Worm (Caenorhabditis elegans): ENCODE measurements around the gene B0546.5.

Gene B0546.5

DNA sequence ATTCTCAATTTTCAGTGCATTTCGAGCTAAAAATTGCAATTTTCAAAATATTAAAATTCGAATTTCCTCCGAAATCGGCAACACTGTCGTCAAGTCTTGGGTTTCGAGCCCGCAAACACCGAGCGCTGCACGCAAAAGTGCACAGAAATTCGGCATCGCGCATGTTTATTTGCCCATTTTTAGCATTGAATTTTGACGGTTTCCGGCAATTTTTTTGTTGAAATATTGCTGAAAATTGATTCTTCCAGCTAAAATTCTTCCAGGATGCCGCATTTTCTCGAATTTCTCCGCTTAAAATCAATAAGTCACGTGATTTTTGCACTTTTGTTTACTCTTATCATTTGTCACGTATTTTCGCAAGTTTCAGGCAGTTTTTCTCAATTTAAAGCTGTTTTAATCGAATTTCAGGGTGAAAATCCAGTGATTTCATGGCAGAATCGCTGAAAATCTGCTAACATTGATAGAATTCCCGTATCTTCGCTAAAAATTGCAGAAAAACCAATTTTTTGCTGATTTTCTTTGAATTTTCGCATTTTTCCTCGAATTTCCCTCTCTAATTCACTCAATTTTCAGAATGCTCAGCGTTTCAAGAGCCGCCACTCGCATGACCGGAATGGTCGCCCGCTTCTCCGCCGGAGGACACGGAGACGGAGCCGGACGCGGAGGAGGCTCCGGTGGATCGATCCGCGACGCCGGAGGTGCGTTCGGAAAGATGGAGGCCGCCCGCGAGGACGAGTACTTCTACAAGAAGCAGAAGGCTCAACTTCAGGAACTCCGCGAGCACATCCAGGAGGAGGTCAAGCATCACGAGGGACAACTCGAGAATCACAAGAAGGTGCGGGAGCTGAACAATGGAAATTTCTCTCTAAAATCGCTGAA is 4.3 kb downstream of the B0546.5 start, which contains the start of gene mai-2 (continued):
- no peak for TF ChIP-seq sea-2 (GFP tag; optimal IDR thresholded peaks at IDR 0.05)
- no peak for TF ChIP-seq nhr-12 (tag; optimal IDR thresholded peaks at IDR 0.05)
- no peak for TF ChIP-seq mdl-1 (tag; optimal IDR thresholded peaks at IDR 0.05)
- TF ChIP-seq nhr-237 (tag; optimal IDR thresholded peaks at IDR 0.05): no peak
- peak; percentile 22 for TF ChIP-seq elt-2 (tag; optimal IDR thresholded peaks at IDR 0.05)
- TF ChIP-seq snpc-4 (tag; optimal IDR thresholded peaks at IDR 0.05): no peak
- no peak for TF ChIP-seq nhr-76 (tag; optimal IDR thresholded peaks at IDR 0.05)
- TF ChIP-seq ztf-11 (tag; optimal IDR thresholded peaks at IDR 0.05): no peak

DNA sequence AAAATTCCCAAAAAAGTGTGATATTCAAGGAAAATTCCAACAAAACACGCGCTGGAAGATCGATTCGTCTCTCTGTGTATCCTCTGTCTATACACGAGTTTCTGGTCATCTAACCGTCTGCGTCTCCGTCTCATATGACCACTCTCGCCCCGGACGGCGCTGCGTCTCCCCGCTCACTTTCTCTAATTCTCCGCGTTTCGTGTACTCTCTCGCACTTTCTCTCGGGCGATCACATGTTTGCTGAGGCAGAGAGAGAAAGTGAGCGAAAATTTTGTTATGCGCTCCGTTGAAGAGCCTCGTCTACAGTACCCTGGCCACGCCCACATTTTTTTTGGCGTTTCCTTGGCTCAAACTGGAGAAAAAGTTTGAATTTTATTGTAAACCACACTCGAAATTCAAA is 5.3 kb downstream of the B0546.5 start:
- TF ChIP-seq R02D3.7 (tag; optimal IDR thresholded peaks at IDR 0.05) (peak; percentile 63), mml-1 (tag; optimal IDR thresholded peaks at IDR 0.05) (no peak), lin-39 (tag; optimal IDR thresholded peaks at IDR 0.05) (peak; percentile 38), nhr-12 (tag; optimal IDR thresholded peaks at IDR 0.05) (no peak), pha-4 (tag; optimal IDR thresholded peaks at IDR 0.05) (peak; percentile 90), ZK546.5 (tag; optimal IDR thresholded peaks at IDR 0.05) (no peak), unc-62 (GFP tag; optimal IDR thresholded peaks at IDR 0.05) (no peak), ama-1 (optimal IDR thresholded peaks at IDR 0.05) (no peak), nhr-28 (tag; optimal IDR thresholded peaks at IDR 0.05) (no peak), nfya-1 (tag; optimal IDR thresholded peaks at IDR 0.05; ENCODE audit: insufficient read depth) (peak; percentile 98), fkh-10 (GFP tag; optimal IDR thresholded peaks at IDR 0.05) (peak; percentile 64), ztf-4 (tag; optimal IDR thresholded peaks at IDR 0.05) (no peak), lsy-12 (tag; optimal IDR thresholded peaks at IDR 0.05) (peak; percentile 89), snpc-4 (tag; optimal IDR thresholded peaks at IDR 0.05) (peak; percentile 16), ztf-11 (tag; optimal IDR thresholded peaks at IDR 0.05) (no peak), fkh-2 (tag; optimal IDR thresholded peaks at IDR 0.05) (no peak), pqm-1 (tag; optimal IDR thresholded peaks at IDR 0.05) (peak; percentile 54), elt-2 (tag; optimal IDR thresholded peaks at IDR 0.05) (peak; percentile 73), nhr-77 (tag; optimal IDR thresholded peaks at IDR 0.05) (no peak), ceh-82 (tag; optimal IDR thresholded peaks at IDR 0.05) (peak; percentile 37), nhr-43 (tag; optimal IDR thresholded peaks at IDR 0.05; ENCODE audit: poor library complexity, severe bottlenecking) (peak; percentile 82), nhr-25 (tag; optimal IDR thresholded peaks at IDR 0.05) (peak; percentile 87), lin-15B (tag; optimal IDR thresholded peaks at IDR 0.05) (peak; percentile 85), fos-1 (tag; optimal IDR thresholded peaks at IDR 0.05) (no peak), hmg-11 (tag; optimal IDR thresholded peaks at IDR 0.05) (peak; percentile 95), tbx-2 (tag; optimal IDR thresholded peaks at IDR 0.05) (peak; percentile 72), mdl-1 (tag; optimal IDR thresholded peaks at IDR 0.05) (peak; percentile 71), jun-1 (tag; optimal IDR thresholded peaks at IDR 0.05) (peak; percentile 78), elt-3 (tag; optimal IDR thresholded peaks at IDR 0.05) (no peak), nhr-11 (tag; optimal IDR thresholded peaks at IDR 0.05) (no peak), skn-1 (tag; optimal IDR thresholded peaks at IDR 0.05) (peak; percentile 60), ceh-16 (tag; optimal IDR thresholded peaks at IDR 0.05) (no peak), unc-39 (tag; optimal IDR thresholded peaks at IDR 0.05) (no peak), aly-2 (tag; optimal IDR thresholded peaks at IDR 0.05) (no peak), daf-12 (tag; optimal IDR thresholded peaks at IDR 0.05) (no peak), nhr-23 (tag; optimal IDR thresholded peaks at IDR 0.05) (peak; percentile 81), nhr-237 (tag; optimal IDR thresholded peaks at IDR 0.05) (no peak), ceh-9 (tag; optimal IDR thresholded peaks at IDR 0.05) (no peak), egl-27 (tag; optimal IDR thresholded peaks at IDR 0.05) (peak; percentile 8), egl-5 (tag; optimal IDR thresholded peaks at IDR 0.05) (peak; percentile 9), nhr-67 (tag; optimal IDR thresholded peaks at IDR 0.05) (no peak), ceh-28 (tag; optimal IDR thresholded peaks at IDR 0.05) (peak; percentile 89), elt-1 (tag; optimal IDR thresholded peaks at IDR 0.05) (peak; percentile 51), eor-1 (tag; optimal IDR thresholded peaks at IDR 0.05) (peak in 1 of 2 experiments; percentile 19), sea-2 (GFP tag; optimal IDR thresholded peaks at IDR 0.05) (no peak)

Data from whole organism, L3 larva.